Worm (Caenorhabditis elegans): ENCODE results near the gene acc-1.

acc-1 gene

DNA sequence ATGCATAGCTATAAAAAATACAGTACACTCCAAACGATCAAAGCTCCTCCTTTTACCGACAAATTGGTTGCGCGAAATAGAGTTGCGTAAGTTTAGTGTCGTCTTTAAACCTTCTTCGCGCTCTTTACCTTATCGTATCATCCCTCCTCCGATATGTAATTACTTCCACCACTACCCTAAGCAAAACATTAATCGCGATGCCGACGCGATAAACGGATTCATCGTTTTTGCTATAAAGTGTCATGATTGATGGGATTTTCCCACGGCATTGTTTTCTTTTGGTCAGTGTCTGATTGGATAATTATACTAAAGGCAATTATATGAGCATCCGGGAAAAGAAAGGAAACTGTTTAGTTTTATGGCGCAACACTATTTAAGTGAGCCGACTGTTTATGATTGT lies 39.0 kb upstream of the acc-1 start:
- peak; percentile 27 for TF ChIP-seq nhr-2 (tag; optimal IDR thresholded peaks at IDR 0.05)
- no peak for TF ChIP-seq drap-1 (GFP tag; optimal IDR thresholded peaks at IDR 0.05)
- TF ChIP-seq mab-5 (tag; optimal IDR thresholded peaks at IDR 0.05), result no peak
- TF ChIP-seq nhr-12 (tag; optimal IDR thresholded peaks at IDR 0.05), result no peak
- TF ChIP-seq elt-1 (tag; optimal IDR thresholded peaks at IDR 0.05; ENCODE audit: borderline replicate concordance, insufficient read depth), result peak; percentile 99
- peak; percentile 9 for TF ChIP-seq unc-62 (GFP tag; optimal IDR thresholded peaks at IDR 0.05)
- TF ChIP-seq cnd-1 (tag; optimal IDR thresholded peaks at IDR 0.05), result no peak
- no peak for TF ChIP-seq ceh-83 (GFP tag; optimal IDR thresholded peaks at IDR 0.05)
- peak; percentile 30 for TF ChIP-seq ceh-43 (GFP tag; optimal IDR thresholded peaks at IDR 0.05)

DNA sequence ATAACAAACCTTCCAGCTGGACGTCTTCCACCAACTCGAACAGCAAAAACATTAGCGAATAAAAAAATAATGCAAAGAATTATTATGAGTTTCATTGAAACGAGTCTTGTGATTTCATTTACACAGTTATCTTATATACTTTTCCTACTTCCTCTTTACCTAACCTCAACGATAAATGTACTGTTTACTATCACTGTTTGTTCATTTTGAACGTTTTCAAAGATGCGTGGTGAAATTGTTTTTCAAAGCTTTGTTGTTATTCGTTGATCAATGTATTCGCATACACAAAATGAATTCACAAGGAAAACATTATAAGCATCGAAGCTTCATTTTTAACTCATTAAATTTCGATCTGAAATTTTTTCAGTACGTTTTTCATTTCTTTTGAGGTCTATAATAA lies 35.6 kb upstream of the acc-1 start, which contains the start of gene W09C2.7:
Gene W09C2.7, minus strand, starts transcription at position 101 of the 400 bp plus-strand sequence.
- TF ChIP-seq mep-1 (tag; optimal IDR thresholded peaks at IDR 0.05), result no peak
- TF ChIP-seq nhr-28 (tag; optimal IDR thresholded peaks at IDR 0.05), result no peak
- TF ChIP-seq sptf-1 (tag; optimal IDR thresholded peaks at IDR 0.05), result no peak
- TF ChIP-seq drap-1 (GFP tag; optimal IDR thresholded peaks at IDR 0.05), result no peak
- no peak for TF ChIP-seq lin-32 (GFP tag; optimal IDR thresholded peaks at IDR 0.05)
- TF ChIP-seq M03D4.4 (tag; optimal IDR thresholded peaks at IDR 0.05), result no peak
- no peak for TF ChIP-seq bed-3 (GFP tag; optimal IDR thresholded peaks at IDR 0.05)

DNA sequence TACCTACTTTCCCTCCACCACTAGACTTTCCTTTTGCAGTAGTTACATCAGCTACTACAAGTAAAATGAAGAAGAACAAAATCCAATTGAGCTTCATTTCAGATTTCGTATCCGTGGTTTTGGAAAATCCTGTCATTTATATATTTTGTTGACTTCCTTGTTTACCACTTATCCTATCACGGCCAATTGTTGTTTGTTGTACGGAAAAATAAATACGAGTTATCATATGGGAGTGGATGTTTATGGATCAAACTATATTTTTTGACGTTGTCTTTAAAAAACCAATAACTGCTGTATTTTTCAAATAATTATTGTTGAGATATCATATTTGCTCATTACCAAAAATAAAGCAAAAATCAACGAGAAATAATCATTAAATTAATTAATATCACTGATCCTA lies 34.6 kb upstream of the acc-1 start, which contains the start of gene W09C2.9:
Gene W09C2.9, minus strand, starts transcription at position 101 of the 400 bp plus-strand sequence.
- TF ChIP-seq bed-3 (GFP tag; optimal IDR thresholded peaks at IDR 0.05) (no peak), pha-4 (tag; optimal IDR thresholded peaks at IDR 0.05) (no peak), nhr-2 (tag; optimal IDR thresholded peaks at IDR 0.05) (no peak), tbx-8 (GFP tag; optimal IDR thresholded peaks at IDR 0.05) (no peak), sptf-1 (tag; optimal IDR thresholded peaks at IDR 0.05) (no peak), lsy-2 (tag; optimal IDR thresholded peaks at IDR 0.05) (no peak), ztf-11 (tag; optimal IDR thresholded peaks at IDR 0.05) (no peak), M03D4.4 (tag; optimal IDR thresholded peaks at IDR 0.05) (no peak)

DNA sequence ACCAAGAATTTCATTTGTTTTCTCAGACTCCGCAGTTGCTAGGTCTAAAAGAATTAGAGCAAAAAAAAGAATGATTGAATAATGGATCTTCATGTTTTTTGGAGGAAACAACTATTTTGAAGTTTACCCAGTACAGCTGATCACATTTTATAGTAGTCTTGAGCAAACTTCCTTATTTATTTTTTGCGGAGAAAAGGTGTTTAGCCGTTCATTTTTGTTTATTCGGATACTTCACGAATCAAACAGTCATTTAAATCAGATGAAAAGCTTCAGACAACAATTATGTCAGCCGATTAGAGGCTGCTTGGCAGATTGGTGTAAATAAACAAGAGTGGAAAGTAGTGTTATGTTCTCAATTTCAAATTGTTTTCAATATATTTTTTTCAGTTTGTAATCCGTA lies 33.6 kb upstream of the acc-1 start, which contains the start of gene W09C2.8:
Gene W09C2.8, minus strand, starts transcription at position 101 of the 400 bp plus-strand sequence.
- no peak for TF ChIP-seq nhr-2 (tag; optimal IDR thresholded peaks at IDR 0.05)
- no peak for TF ChIP-seq zip-8 (tag; optimal IDR thresholded peaks at IDR 0.05)
- no peak for TF ChIP-seq blmp-1 (tag; optimal IDR thresholded peaks at IDR 0.05)
- no peak for TF ChIP-seq M03D4.4 (tag; optimal IDR thresholded peaks at IDR 0.05)
- TF ChIP-seq tbx-8 (GFP tag; optimal IDR thresholded peaks at IDR 0.05), result no peak
- no peak for TF ChIP-seq nhr-237 (tag; optimal IDR thresholded peaks at IDR 0.05)
- no peak for TF ChIP-seq lsy-2 (tag; optimal IDR thresholded peaks at IDR 0.05)
- no peak for TF ChIP-seq nhr-12 (tag; optimal IDR thresholded peaks at IDR 0.05)
- no peak for TF ChIP-seq ceh-83 (GFP tag; optimal IDR thresholded peaks at IDR 0.05)
- TF ChIP-seq snpc-4 (tag; optimal IDR thresholded peaks at IDR 0.05), result no peak
- TF ChIP-seq nhr-76 (tag; optimal IDR thresholded peaks at IDR 0.05), result no peak
- no peak for TF ChIP-seq ztf-11 (tag; optimal IDR thresholded peaks at IDR 0.05)
- no peak for TF ChIP-seq drap-1 (GFP tag; optimal IDR thresholded peaks at IDR 0.05)
- no peak for TF ChIP-seq ceh-39 (tag; optimal IDR thresholded peaks at IDR 0.05)
- no peak for TF ChIP-seq elt-1 (tag; optimal IDR thresholded peaks at IDR 0.05; ENCODE audit: borderline replicate concordance, insufficient read depth)
- no peak for TF ChIP-seq mab-5 (tag; optimal IDR thresholded peaks at IDR 0.05)

DNA sequence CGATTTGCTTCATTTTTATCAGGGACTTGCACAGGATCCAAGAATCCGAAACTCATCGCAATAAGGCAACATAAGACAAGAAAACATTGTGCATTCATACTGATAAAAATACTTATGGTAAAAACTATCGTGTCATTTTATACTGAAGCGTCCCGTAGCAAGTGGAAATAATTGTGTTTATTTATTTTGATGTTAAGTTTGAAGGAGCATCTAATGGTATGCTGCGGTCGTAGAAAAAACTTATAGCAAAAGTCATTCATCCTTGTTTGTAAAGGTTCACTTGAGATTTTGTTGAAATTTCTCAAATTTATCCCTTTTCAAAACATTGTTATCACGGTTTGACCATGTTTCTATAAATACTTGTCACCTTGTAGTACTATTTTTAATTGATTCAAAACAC lies 32.9 kb upstream of the acc-1 start, which contains the start of gene W09C2.10:
Gene W09C2.10, minus strand, starts transcription at position 101 of the 400 bp plus-strand sequence.
- no peak for TF ChIP-seq mab-5 (tag; optimal IDR thresholded peaks at IDR 0.05)
- no peak for TF ChIP-seq nhr-28 (tag; optimal IDR thresholded peaks at IDR 0.05)
- no peak for TF ChIP-seq ceh-83 (GFP tag; optimal IDR thresholded peaks at IDR 0.05)
- TF ChIP-seq unc-62 (GFP tag; optimal IDR thresholded peaks at IDR 0.05), result no peak
- no peak for TF ChIP-seq sem-2 (GFP tag; optimal IDR thresholded peaks at IDR 0.05)
- no peak for TF ChIP-seq elt-1 (tag; optimal IDR thresholded peaks at IDR 0.05; ENCODE audit: borderline replicate concordance, insufficient read depth)
- TF ChIP-seq mls-2 (tag; optimal IDR thresholded peaks at IDR 0.05), result no peak
- TF ChIP-seq mep-1 (tag; optimal IDR thresholded peaks at IDR 0.05), result no peak
- no peak for TF ChIP-seq lsy-2 (tag; optimal IDR thresholded peaks at IDR 0.05)
- TF ChIP-seq bed-3 (GFP tag; optimal IDR thresholded peaks at IDR 0.05), result no peak
- TF ChIP-seq snpc-4 (tag; optimal IDR thresholded peaks at IDR 0.05), result no peak
- TF ChIP-seq ham-2 (GFP tag; optimal IDR thresholded peaks at IDR 0.05), result no peak
- TF ChIP-seq unc-120 (tag; optimal IDR thresholded peaks at IDR 0.05; ENCODE audit: poor library complexity, severe bottlenecking), result no peak
